Fruit fly (Drosophila melanogaster) whole organism, wandering third instar larva: ENCODE data around the gene CG2818.

Experiments used
- Dfd ChIP-seq: fragments of >200 bp; optimal IDR thresholded peaks from 2 replicates; lab custom pipeline; 2017; ENCODE audit warnings: missing biosample characterization, missing genetic modification characterization
- Hr78 ChIP-seq: fragments of >200 bp; optimal IDR thresholded peaks from 2 replicates; lab custom pipeline; 2017; ENCODE audit warnings: missing biosample characterization, missing genetic modification characterization
- Jra ChIP-seq: sonication (Bioruptor generic); optimal IDR thresholded peaks from 2 replicates; lab custom pipeline; 2016; ENCODE audit warnings: missing biosample characterization, missing genetic modification characterization
- Vsx2 ChIP-seq: fragments of 200-300, 225-300 bp; sonication (Bioruptor generic); optimal IDR thresholded peaks from 2 replicates; lab custom pipeline; 2018; ENCODE audit warnings: missing biosample characterization, missing genetic modification characterization; ENCODE audit not compliant: partially characterized antibody
- br ChIP-seq: fragments of 200-800 bp; sonication (Bioruptor generic); optimal IDR thresholded peaks from 2 replicates; lab custom pipeline; 2016; ENCODE audit warnings: missing biosample characterization, missing genetic modification characterization
- dl ChIP-seq, 2 experiments: fragments of 175-275, 200-275 bp in 1 of 2; fragments of 200-275 bp in 1 of 2; sonication (Bioruptor generic); optimal IDR thresholded peaks; lab custom pipeline; 2018; ENCODE audit warnings: mild to moderate bottlenecking in 2 of 2, missing biosample characterization in 2 of 2, missing genetic modification characterization in 2 of 2, moderate library complexity in 2 of 2; ENCODE audit not compliant: partially characterized antibody in 2 of 2, insufficient read depth in 1 of 2
- dsf ChIP-seq: sonication (Bioruptor generic); optimal IDR thresholded peaks from 2 replicates; lab custom pipeline; 2016; ENCODE audit warnings: missing biosample characterization, missing genetic modification characterization, borderline replicate concordance
- lola ChIP-seq: fragments of >200 bp; optimal IDR thresholded peaks from 2 replicates; lab custom pipeline; 2017; ENCODE audit warnings: missing biosample characterization, missing genetic modification characterization
- pan ChIP-seq: fragments of >200 bp; optimal IDR thresholded peaks from 2 replicates; lab custom pipeline; 2017
- rgr ChIP-seq: fragments of 200-800 bp; sonication (Bioruptor generic); optimal IDR thresholded peaks from 3 replicates; lab custom pipeline; 2016; ENCODE audit warnings: missing biosample characterization, mild to moderate bottlenecking, missing genetic modification characterization
- usp ChIP-seq: fragments of >200 bp; optimal IDR thresholded peaks from 2 replicates; lab custom pipeline; 2017; ENCODE audit warnings: missing biosample characterization, missing genetic modification characterization

DNA sequence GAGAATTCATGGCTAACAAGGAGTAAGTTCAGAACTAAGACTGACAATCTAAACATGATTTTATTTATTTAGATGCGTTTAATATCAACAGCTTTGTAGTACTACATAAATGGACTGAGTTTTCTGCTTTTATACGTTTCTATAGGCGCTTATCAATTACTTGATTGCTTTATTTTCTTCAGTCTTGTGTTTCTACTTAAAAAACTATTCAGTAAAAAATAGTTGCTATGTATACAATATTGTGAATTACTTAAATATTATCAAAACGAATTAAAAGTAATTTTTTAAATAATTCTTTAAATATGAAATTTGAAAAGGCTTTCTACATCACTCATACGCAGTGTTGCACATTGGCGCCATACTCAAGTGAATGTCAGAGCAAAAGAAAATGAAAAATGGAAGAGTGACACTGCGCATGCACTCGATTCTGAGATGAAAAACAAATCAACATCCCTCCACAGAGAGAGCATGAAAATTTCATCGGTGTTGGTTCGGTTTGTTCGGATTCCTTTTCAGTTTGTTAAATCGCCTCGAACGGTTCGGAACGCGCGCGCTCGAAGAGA, 4.6 kb downstream of the CG2818 start, which contains the start of the genes lectin-24A and Shaw:
- TF ChIP-seq dsf (GFP tag; lab: Kevin White, UChicago): no peak
- no peak for TF ChIP-seq rgr (GFP tag; lab: Kevin White, UChicago)
- TF ChIP-seq pan: no peak
- no peak for TF ChIP-seq lola (GFP tag; lab: Kevin White, UChicago)
- TF ChIP-seq Hr78: no peak
- no peak for TF ChIP-seq usp (GFP tag; lab: Kevin White, UChicago)
- TF ChIP-seq Jra (GFP tag; lab: Kevin White, UChicago): no peak
- no peak for TF ChIP-seq Vsx2
- no peak for TF ChIP-seq Dfd (GFP tag; lab: Kevin White, UChicago)
- TF ChIP-seq br (GFP tag; lab: Kevin White, UChicago): no peak
- no peak for TF ChIP-seq dl (GFP tag; optimal IDR thresholded peaks at IDR 0.05; lab: Kevin White, UChicago; ENCODE audit: insufficient read depth in 1 of 2, partially characterized antibody in 2 of 2)
